Fruit fly (Drosophila melanogaster) whole organism, embryonic: ENCODE measurements around the gene MICAL-like.

Experiments used
- B-H2 ChIP-seq: fragments of 200-800 bp; sonication (Bioruptor generic); optimal IDR thresholded peaks from 2 replicates; lab custom pipeline; 2018; ENCODE audit warnings: missing biosample characterization, mild to moderate bottlenecking, missing genetic modification characterization
- Blimp-1 ChIP-seq: fragments of 200-800 bp; sonication (Bioruptor generic); optimal IDR thresholded peaks from 3 replicates; lab custom pipeline; 2018; ENCODE audit warnings: missing biosample characterization, missing genetic modification characterization, mild to moderate bottlenecking, moderate library complexity, missing genetic modification reagents
- CG10431 ChIP-seq: fragments of 200-800 bp; sonication (Bioruptor generic); optimal IDR thresholded peaks from 3 replicates; lab custom pipeline; 2018; ENCODE audit warnings: missing biosample characterization, mild to moderate bottlenecking, missing genetic modification characterization
- CG10462 ChIP-seq: fragments of 200-800 bp; sonication (Bioruptor generic); optimal IDR thresholded peaks from 2 replicates; lab custom pipeline; 2016; ENCODE audit warnings: missing biosample characterization, missing genetic modification characterization
- CG11093 ChIP-seq: fragments of 200-800 bp; sonication (Bioruptor generic); IDR thresholded peaks from 3 replicates; pipeline ENCODE4 v1.3.6; 2022; ENCODE audit warnings: missing biosample characterization, missing genetic modification characterization
- CG13296 ChIP-seq: fragments of 200-800 bp; sonication (Bioruptor generic); optimal IDR thresholded peaks from 3 replicates; lab custom pipeline; 2018; ENCODE audit warnings: missing biosample characterization, mild to moderate bottlenecking, missing genetic modification characterization
- CG13894 ChIP-seq: fragments of 200-800 bp; sonication (Bioruptor generic); optimal IDR thresholded peaks from 3 replicates; lab custom pipeline; 2018; ENCODE audit warnings: missing biosample characterization, mild to moderate bottlenecking, missing genetic modification characterization, moderate library complexity
- CG14965 ChIP-seq: fragments of 200-800 bp; sonication (Bioruptor generic); optimal IDR thresholded peaks from 2 replicates; lab custom pipeline; 2016; ENCODE audit warnings: missing biosample characterization, missing genetic modification characterization, borderline replicate concordance
- CG15269 ChIP-seq: fragments of 200-800 bp; sonication (Bioruptor generic); optimal IDR thresholded peaks from 2 replicates; lab custom pipeline; 2018; ENCODE audit warnings: missing biosample characterization, mild to moderate bottlenecking, missing genetic modification characterization, moderate library complexity
- CG16863 ChIP-seq: fragments of 200-800 bp; sonication (Bioruptor generic); optimal IDR thresholded peaks from 3 replicates; lab custom pipeline; 2016; ENCODE audit warnings: missing biosample characterization, missing genetic modification characterization
- CG17802 ChIP-seq: fragments of 200-800 bp; sonication (Bioruptor generic); optimal IDR thresholded peaks from 2 replicates; lab custom pipeline; 2018; ENCODE audit warnings: missing biosample characterization, mild to moderate bottlenecking, missing genetic modification characterization, moderate library complexity
- CG2875 ChIP-seq: fragments of 200-800 bp; sonication (Bioruptor generic); optimal IDR thresholded peaks from 2 replicates; lab custom pipeline; 2017; ENCODE audit warnings: missing biosample characterization, mild to moderate bottlenecking, missing genetic modification characterization, missing genetic modification reagents
- CG4854 ChIP-seq: fragments of 200-800 bp; sonication (Bioruptor generic); optimal IDR thresholded peaks from 2 replicates; lab custom pipeline; 2016; ENCODE audit warnings: missing biosample characterization, missing genetic modification characterization, inconsistent platforms
- CG6254 ChIP-seq: fragments of 200-800 bp; sonication (Bioruptor generic); optimal IDR thresholded peaks from 3 replicates; lab custom pipeline; 2017; ENCODE audit warnings: mild to moderate bottlenecking, missing biosample characterization, missing genetic modification reagents, missing genetic modification characterization
- CG9797 ChIP-seq: fragments of 200-800 bp; sonication (Bioruptor generic); optimal IDR thresholded peaks from 3 replicates; lab custom pipeline; 2018; ENCODE audit warnings: missing biosample characterization, mild to moderate bottlenecking, missing genetic modification characterization
- Camta ChIP-seq: fragments of 200-800 bp; sonication (Bioruptor generic); optimal IDR thresholded peaks from 2 replicates; lab custom pipeline; 2016; ENCODE audit warnings: missing biosample characterization, missing genetic modification characterization
- D ChIP-seq, 2 experiments: fragments of 200-800 bp in 1 of 2; fragments of >200 bp in 1 of 2; sonication (Bioruptor generic) in 1 of 2; optimal IDR thresholded peaks; 2 replicates in 1 of 2; 3 replicates in 1 of 2; lab custom pipeline; 2017; ENCODE audit warnings: mild to moderate bottlenecking in 1 of 2, missing biosample characterization in 1 of 2, missing genetic modification characterization in 1 of 2, missing genetic modification reagents in 1 of 2
- Ets97D ChIP-seq: fragments of 200-800 bp; sonication (Bioruptor generic); optimal IDR thresholded peaks from 3 replicates; lab custom pipeline; 2016; ENCODE audit warnings: missing biosample characterization, missing genetic modification characterization
- GATAe ChIP-seq: fragments of 200-800 bp; sonication (Bioruptor generic); conservative IDR thresholded peaks from 2 replicates; pipeline ENCODE4 v1.3.6; 2022; ENCODE audit warnings: missing biosample characterization, missing genetic modification characterization
- Gsc ChIP-seq: fragments of 200-800 bp; sonication (Bioruptor generic); IDR thresholded peaks from 2 replicates; pipeline ENCODE4 v1.3.6; 2022; ENCODE audit warnings: missing biosample characterization, missing genetic modification characterization
- H15 ChIP-seq: fragments of 200-800 bp; sonication (Bioruptor generic); IDR thresholded peaks from 3 replicates; pipeline ENCODE4 v1.3.6; 2022; ENCODE audit warnings: missing biosample characterization, missing genetic modification characterization
- Hsf ChIP-seq: fragments of 200-800 bp; sonication (Bioruptor generic); optimal IDR thresholded peaks from 3 replicates; lab custom pipeline; 2016; ENCODE audit warnings: missing biosample characterization, missing genetic modification characterization
- Jarid2 ChIP-seq: fragments of 200-800 bp; sonication (Bioruptor generic); optimal IDR thresholded peaks from 3 replicates; lab custom pipeline; 2017; ENCODE audit warnings: mild to moderate bottlenecking, missing biosample characterization, missing genetic modification reagents, missing genetic modification characterization
- Lim3 ChIP-seq: fragments of 200-800 bp; sonication (Bioruptor generic); IDR thresholded peaks from 2 replicates; pipeline ENCODE4 v1.3.6; 2022; ENCODE audit warnings: missing biosample characterization, missing genetic modification characterization
- Meics ChIP-seq: fragments of 200-800 bp; sonication (Bioruptor generic); optimal IDR thresholded peaks from 2 replicates; lab custom pipeline; 2017; ENCODE audit warnings: missing biosample characterization, mild to moderate bottlenecking, missing genetic modification characterization
- Mrtf ChIP-seq: fragments of 200-800 bp; sonication (Bioruptor generic); IDR thresholded peaks from 3 replicates; pipeline ENCODE4 v1.3.6; 2022; ENCODE audit warnings: missing biosample characterization, missing genetic modification characterization
- Ptx1 ChIP-seq: fragments of 200-800 bp; sonication (Bioruptor generic); IDR thresholded peaks from 2 replicates; pipeline ENCODE4 v1.3.6; 2022; ENCODE audit warnings: missing biosample characterization, missing genetic modification characterization
- TFAM ChIP-seq: fragments of 200-800 bp; sonication (Bioruptor generic); optimal IDR thresholded peaks from 2 replicates; lab custom pipeline; 2017; ENCODE audit warnings: missing biosample characterization, missing genetic modification characterization, inconsistent platforms
- YL-1 ChIP-seq: fragments of 200-800 bp; sonication (Bioruptor generic); optimal IDR thresholded peaks from 3 replicates; lab custom pipeline; 2017; ENCODE audit warnings: missing biosample characterization, mild to moderate bottlenecking, missing genetic modification characterization
- bbx ChIP-seq: fragments of 200-800 bp; sonication (Bioruptor generic); IDR thresholded peaks from 2 replicates; pipeline ENCODE4 v1.3.6; 2022; ENCODE audit warnings: missing biosample characterization, missing genetic modification characterization; ENCODE audit not compliant: partially characterized antibody
- cg ChIP-seq: fragments of 200-800 bp; sonication (Bioruptor generic); optimal IDR thresholded peaks from 3 replicates; lab custom pipeline; 2019; ENCODE audit warnings: missing biosample characterization, mild to moderate bottlenecking, missing genetic modification characterization, moderate library complexity
- eve ChIP-seq, 2 experiments: fragments of >200 bp; optimal IDR thresholded peaks; 2 replicates each; lab custom pipeline; 2017; ENCODE audit warnings: missing biosample characterization in 2 of 2, missing genetic modification characterization in 2 of 2
- fd102C ChIP-seq: fragments of 200-800 bp; sonication (Bioruptor generic); optimal IDR thresholded peaks from 2 replicates; lab custom pipeline; 2018; ENCODE audit warnings: missing biosample characterization, mild to moderate bottlenecking, missing genetic modification characterization, moderate library complexity
- gfzf ChIP-seq: fragments of 200-800 bp; sonication (Bioruptor generic); optimal IDR thresholded peaks from 2 replicates; lab custom pipeline; 2016; ENCODE audit warnings: missing biosample characterization, mild to moderate bottlenecking, missing genetic modification characterization, moderate library complexity
- grn ChIP-seq: fragments of 200-800 bp; sonication (Bioruptor generic); optimal IDR thresholded peaks from 3 replicates; lab custom pipeline; 2017; ENCODE audit warnings: missing biosample characterization, missing genetic modification characterization
- ham ChIP-seq: fragments of 200-800 bp; sonication (Bioruptor generic); IDR thresholded peaks from 2 replicates; pipeline ENCODE4 v1.3.6; 2022; ENCODE audit warnings: missing biosample characterization, missing genetic modification characterization
- her ChIP-seq: fragments of 200-800 bp; sonication (Bioruptor generic); optimal IDR thresholded peaks from 2 replicates; lab custom pipeline; 2016; ENCODE audit warnings: missing biosample characterization, missing genetic modification characterization
- jigr1 ChIP-seq: fragments of 200-800 bp; sonication (Bioruptor generic); IDR thresholded peaks from 3 replicates; pipeline ENCODE4 v1.3.6; 2022; ENCODE audit warnings: missing biosample characterization, missing genetic modification characterization
- nerfin-1 ChIP-seq: fragments of 200-800 bp; sonication (Bioruptor generic); optimal IDR thresholded peaks from 3 replicates; lab custom pipeline; 2019; ENCODE audit warnings: missing biosample characterization, mild to moderate bottlenecking, missing genetic modification characterization, moderate library complexity
- pzg ChIP-seq: fragments of 200-800 bp; sonication (Bioruptor generic); optimal IDR thresholded peaks from 3 replicates; lab custom pipeline; 2018; ENCODE audit warnings: missing biosample characterization, mild to moderate bottlenecking, missing genetic modification characterization, moderate library complexity
- ranshi ChIP-seq: fragments of 200-800 bp; sonication (Bioruptor generic); IDR thresholded peaks from 2 replicates; pipeline ENCODE4 v1.3.6; 2022; ENCODE audit warnings: missing biosample characterization, missing genetic modification characterization
- run ChIP-seq: fragments of 200-800 bp; sonication (Bioruptor generic); optimal IDR thresholded peaks from 3 replicates; lab custom pipeline; 2018; ENCODE audit warnings: missing biosample characterization, mild to moderate bottlenecking, missing genetic modification characterization
- slou ChIP-seq: fragments of 200-800 bp; sonication (Bioruptor generic); optimal IDR thresholded peaks from 3 replicates; lab custom pipeline; 2016; ENCODE audit warnings: missing biosample characterization, missing genetic modification characterization
- slp2 ChIP-seq: fragments of 200-800 bp; sonication (Bioruptor generic); optimal IDR thresholded peaks from 2 replicates; lab custom pipeline; 2016; ENCODE audit warnings: missing biosample characterization, missing genetic modification characterization
- tap ChIP-seq: fragments of 200-800 bp; optimal IDR thresholded peaks from 3 replicates; lab custom pipeline; 2019; ENCODE audit warnings: missing biosample characterization, mild to moderate bottlenecking, missing genetic modification characterization, moderate library complexity
- tll ChIP-seq, 2 experiments: fragments of 200-800 bp in 1 of 2; fragments of >200 bp in 1 of 2; sonication (Bioruptor generic) in 1 of 2; optimal IDR thresholded peaks; 2 replicates each; lab custom pipeline; 2017 to 2019; ENCODE audit warnings: missing biosample characterization in 2 of 2, missing genetic modification characterization in 2 of 2, mild to moderate bottlenecking in 1 of 2, moderate library complexity in 1 of 2
- unc-4 ChIP-seq: fragments of 200-800 bp; sonication (Bioruptor generic); IDR thresholded peaks from 2 replicates; pipeline ENCODE4 v1.3.6; 2022; ENCODE audit warnings: missing biosample characterization, missing genetic modification characterization; ENCODE audit not compliant: partially characterized antibody
- vfl ChIP-seq: fragments of 200-800 bp; sonication (Bioruptor generic); optimal IDR thresholded peaks from 2 replicates; lab custom pipeline; 2016; ENCODE audit warnings: missing biosample characterization, missing genetic modification characterization
- vnd ChIP-seq: fragments of 200-800 bp; sonication (Bioruptor generic); IDR thresholded peaks from 3 replicates; pipeline ENCODE4 v1.3.6; 2022; ENCODE audit warnings: missing biosample characterization, missing genetic modification characterization; ENCODE audit not compliant: partially characterized antibody

The MICAL-like gene

dm6 chr3L:13015195-13015822, at the start of gene MICAL-like (continued):
- TF ChIP-seq fd102C (no peak), ham (GFP tag; lab: Robert Waterston, UW) (no peak), CG2875 (GFP tag; lab: Kevin White, UChicago) (no peak), nerfin-1 (tag; lab: Kevin White, UChicago) (no peak), CG16863 (GFP tag; lab: Kevin White, UChicago) (no peak), slou (no peak), CG9797 (GFP tag; lab: Kevin White, UChicago) (no peak), Hsf (GFP tag; lab: Kevin White, UChicago) (no peak), CG11093 (GFP tag; lab: Robert Waterston, UW) (no peak), CG10462 (GFP tag; lab: Kevin White, UChicago) (no peak), vfl (GFP tag; lab: Kevin White, UChicago) (no peak), jigr1 (0 out of 3 replicates have a peak, but pooled peaks have one; percentile 26), H15 (GFP tag; lab: Robert Waterston, UW) (no peak), Ptx1 (peak; percentile 37), Camta (peak; percentile 10), Meics (GFP tag; lab: Kevin White, UChicago) (no peak), her (GFP tag; lab: Kevin White, UChicago) (no peak), B-H2 (GFP tag; lab: Kevin White, UChicago) (no peak), YL-1 (GFP tag; lab: Kevin White, UChicago) (no peak), run (tag; lab: Kevin White, UChicago) (no peak), CG4854 (GFP tag; lab: Kevin White, UChicago) (no peak), Lim3 (no peak), TFAM (no peak), CG17802 (tag; lab: Kevin White, UChicago) (peak; percentile 42), Gsc (no peak), tll (GFP tag; optimal IDR thresholded peaks at IDR 0.05; lab: Kevin White, UChicago) (peak in 1 of 2 experiments; percentile 1), grn (GFP tag; lab: Kevin White, UChicago) (peak; percentile 18), slp2 (GFP tag; lab: Kevin White, UChicago) (no peak), ranshi (peak; percentile 40), CG13296 (GFP tag; lab: Kevin White, UChicago) (no peak), Jarid2 (GFP tag; lab: Kevin White, UChicago) (no peak), Mrtf (no peak), D (optimal IDR thresholded peaks at IDR 0.05; lab: Kevin White, UChicago) (no peak), D (GFP tag; optimal IDR thresholded peaks at IDR 0.05; lab: Kevin White, UChicago) (no peak), unc-4 (GFP tag; lab: Robert Waterston, UW) (peak; percentile 84), GATAe (GFP tag; lab: Robert Waterston, UW) (no peak), eve (GFP tag; optimal IDR thresholded peaks at IDR 0.05; lab: Kevin White, UChicago) (no peak), gfzf (no peak), CG10431 (no peak), Blimp-1 (GFP tag; lab: Kevin White, UChicago) (no peak), CG14965 (GFP tag; lab: Kevin White, UChicago) (no peak), vnd (GFP tag; lab: Robert Waterston, UW) (peak; percentile 89), pzg (GFP tag; lab: Kevin White, UChicago) (peak; percentile 39), Ets97D (no peak), bbx (peak; percentile 72), CG6254 (GFP tag; lab: Kevin White, UChicago) (no peak), tap (tag; lab: Kevin White, UChicago) (no peak), CG15269 (tag; lab: Kevin White, UChicago) (no peak), CG13894 (no peak), cg (GFP tag; lab: Kevin White, UChicago) (no peak)
